Worm (Caenorhabditis elegans): ENCODE results near the gene K12H6.10.

ce11 chrII:2781355-2781754 lies 41.3 kb upstream of the K12H6.10 start, which contains the start of gene F08D12.2:
- no peak for TF ChIP-seq unc-39 (tag; optimal IDR thresholded peaks at IDR 0.05)
- no peak for TF ChIP-seq drap-1 (GFP tag; optimal IDR thresholded peaks at IDR 0.05)
- no peak for TF ChIP-seq nhr-237 (tag; optimal IDR thresholded peaks at IDR 0.05)
- no peak for TF ChIP-seq nhr-12 (tag; optimal IDR thresholded peaks at IDR 0.05)
- no peak for TF ChIP-seq elt-3 (tag; optimal IDR thresholded peaks at IDR 0.05)

Measured in whole organism, mixed stage, embryonic.